Worm (Caenorhabditis elegans) whole organism, L4 larva: ENCODE measurements around the gene Y49E10.21.
A peak's percentile ranks its signal among the peaks of the same experiment; 100 is the strongest.

Source experiments
- F37D6.2 ChIP-seq: sonication (generic microtip); optimal IDR thresholded peaks from 2 replicates; lab custom pipeline; 2016; ENCODE audit warnings: mild to moderate bottlenecking, missing genetic modification characterization, missing compliant biosample characterization
- F49E8.2 ChIP-seq: sonication (generic microtip); optimal IDR thresholded peaks from 2 replicates; lab custom pipeline; 2016; ENCODE audit warnings: missing compliant biosample characterization, mild to moderate bottlenecking, missing genetic modification characterization, borderline replicate concordance
- T26A8.4 ChIP-seq: fragments of 200-800 bp; sonication (Bioruptor generic); IDR thresholded peaks from 2 replicates; pipeline ENCODE4 v1.3.6; 2022; ENCODE audit warnings: missing genetic modification characterization, missing compliant biosample characterization
- ZK337.2 ChIP-seq: fragments of 200-800 bp; sonication (Bioruptor generic); IDR thresholded peaks from 2 replicates; pipeline ENCODE4 v1.3.6; 2022; ENCODE audit warnings: missing genetic modification reagents, missing genetic modification characterization, missing compliant biosample characterization
- aha-1 ChIP-seq: fragments of 150-350 bp; peaks from one replicate; lab custom pipeline; 2014; ENCODE audit warnings: missing biosample characterization, missing genetic modification characterization
- arid-1 ChIP-seq: fragments of 200-800 bp; sonication (Bioruptor generic); conservative IDR thresholded peaks from 2 replicates; pipeline ENCODE4 v1.3.6; 2022; ENCODE audit warnings: missing genetic modification reagents, missing genetic modification characterization, missing compliant biosample characterization
- attf-4 ChIP-seq: sonication (generic microtip); optimal IDR thresholded peaks from 3 replicates; lab custom pipeline; 2017; ENCODE audit warnings: missing biosample characterization, missing genetic modification characterization
- ces-1 ChIP-seq: fragments of 150-350 bp; sonication (generic microtip); optimal IDR thresholded peaks from 4 replicates; lab custom pipeline; 2014; ENCODE audit warnings: missing biosample characterization, missing genetic modification reagents, missing genetic modification characterization
- daf-12 ChIP-seq: fragments of 150-350 bp; optimal IDR thresholded peaks from 2 replicates; lab custom pipeline; 2014; ENCODE audit warnings: missing biosample characterization, missing genetic modification reagents, missing genetic modification characterization
- dmd-6 ChIP-seq: fragments of 200-800 bp; sonication (Bioruptor generic); IDR thresholded peaks from 2 replicates; pipeline ENCODE4 v1.3.6; 2022; ENCODE audit warnings: missing genetic modification reagents, missing genetic modification characterization, missing compliant biosample characterization
- dmd-9 ChIP-seq: fragments of 200-800 bp; sonication (Bioruptor generic); IDR thresholded peaks from 2 replicates; pipeline ENCODE4 v1.3.6; 2022; ENCODE audit warnings: missing genetic modification reagents, missing genetic modification characterization, missing compliant biosample characterization
- dpl-1 ChIP-seq: fragments of 150-350 bp; optimal IDR thresholded peaks from 2 replicates; lab custom pipeline; 2014; ENCODE audit warnings: missing biosample characterization, missing genetic modification reagents, missing genetic modification characterization
- duxl-1 ChIP-seq: sonication (generic microtip); optimal IDR thresholded peaks from 2 replicates; lab custom pipeline; 2016; ENCODE audit warnings: mild to moderate bottlenecking, missing genetic modification characterization, moderate library complexity, missing compliant biosample characterization; ENCODE audit not compliant: poor library complexity
- dve-1 ChIP-seq: sonication (generic microtip); optimal IDR thresholded peaks from 2 replicates; lab custom pipeline; 2017; ENCODE audit warnings: antibody characterized with exemption, mild to moderate bottlenecking, missing genetic modification characterization, missing compliant biosample characterization; ENCODE audit not compliant: insufficient read depth
- hif-1 ChIP-seq, 2 experiments: sonication (generic microtip); optimal IDR thresholded peaks; 2 replicates each; lab custom pipeline; 2016 to 2017; ENCODE audit warnings: missing compliant biosample characterization in 2 of 2, missing genetic modification characterization in 2 of 2, missing genetic modification reagents in 2 of 2, missing genotype in 2 of 2, mild to moderate bottlenecking in 1 of 2
- hlh-11 ChIP-seq: fragments of 200-800 bp; sonication (Bioruptor generic); optimal IDR thresholded peaks from 2 replicates; lab custom pipeline; 2018; ENCODE audit warnings: mild to moderate bottlenecking, missing genetic modification characterization, missing compliant biosample characterization
- hlh-30 ChIP-seq: sonication (generic microtip); optimal IDR thresholded peaks from 2 replicates; lab custom pipeline; 2017; ENCODE audit warnings: antibody characterized with exemption, mild to moderate bottlenecking, missing genetic modification characterization, missing compliant biosample characterization; ENCODE audit not compliant: insufficient read depth
- hmg-1.1 ChIP-seq: fragments of 200-800 bp; sonication (Bioruptor generic); IDR thresholded peaks from 2 replicates; pipeline ENCODE4 v1.3.6; 2022; ENCODE audit warnings: missing genetic modification reagents, missing genetic modification characterization, missing compliant biosample characterization
- lim-7 ChIP-seq: fragments of 200-800 bp; sonication (Bioruptor generic); IDR thresholded peaks from 2 replicates; pipeline ENCODE4 v1.3.6; 2022; ENCODE audit warnings: missing genetic modification characterization, missing compliant biosample characterization
- lin-1 ChIP-seq: fragments of 200-800 bp; sonication (Bioruptor generic); IDR thresholded peaks from 2 replicates; pipeline ENCODE4 v1.3.6; 2022; ENCODE audit warnings: missing genetic modification reagents, missing genetic modification characterization, missing compliant biosample characterization
- lin-13 ChIP-seq: fragments of 150-350 bp; optimal IDR thresholded peaks from 2 replicates; lab custom pipeline; 2014; ENCODE audit warnings: missing biosample characterization, missing genetic modification reagents, missing genetic modification characterization
- lin-29 ChIP-seq: fragments of 200-800 bp; sonication (Bioruptor generic); IDR thresholded peaks from 2 replicates; pipeline ENCODE4 v1.3.6; 2022; ENCODE audit warnings: missing genetic modification reagents, missing genetic modification characterization, missing compliant biosample characterization
- lin-38 ChIP-seq: fragments of 200-800 bp; sonication (Bioruptor generic); IDR thresholded peaks from 2 replicates; pipeline ENCODE4 v1.3.6; 2022; ENCODE audit warnings: missing genetic modification reagents, missing genetic modification characterization, missing compliant biosample characterization
- lsy-2 ChIP-seq, 2 experiments: fragments of 150-350 bp in 1 of 2; sonication (generic microtip) in 1 of 2; optimal IDR thresholded peaks; 2 replicates each; lab custom pipeline; 2014 to 2017; ENCODE audit warnings: missing biosample characterization in 2 of 2, missing genetic modification characterization in 2 of 2
- mep-1 ChIP-seq: fragments of 150-350 bp; sonication (generic microtip); optimal IDR thresholded peaks from 3 replicates; lab custom pipeline; 2014; ENCODE audit warnings: missing biosample characterization, missing genetic modification characterization
- mes-2 ChIP-seq: sonication (generic microtip); optimal IDR thresholded peaks from 2 replicates; lab custom pipeline; 2016; ENCODE audit warnings: missing genotype, mild to moderate bottlenecking, missing genetic modification characterization, missing compliant biosample characterization; ENCODE audit not compliant: poor library complexity, severe bottlenecking
- mxl-2 ChIP-seq: fragments of 200-800 bp; sonication (Bioruptor generic); conservative IDR thresholded peaks from 2 replicates; pipeline ENCODE4 v1.3.6; 2022; ENCODE audit warnings: missing genetic modification reagents, missing genetic modification characterization, missing compliant biosample characterization
- nhr-102 ChIP-seq: sonication (generic microtip); optimal IDR thresholded peaks from 2 replicates; lab custom pipeline; 2016; ENCODE audit warnings: mild to moderate bottlenecking, missing genetic modification characterization, moderate library complexity, missing compliant biosample characterization
- nhr-111 ChIP-seq: fragments of 200-800 bp; sonication (Bioruptor generic); optimal IDR thresholded peaks from 2 replicates; lab custom pipeline; 2018; ENCODE audit warnings: mild to moderate bottlenecking, missing genetic modification characterization, missing compliant biosample characterization
- nhr-28 ChIP-seq: fragments of 150-350 bp; optimal IDR thresholded peaks from 2 replicates; lab custom pipeline; 2014; ENCODE audit warnings: missing biosample characterization, missing genetic modification characterization
- nhr-76 ChIP-seq: fragments of 150-350 bp; optimal IDR thresholded peaks from 2 replicates; lab custom pipeline; 2014; ENCODE audit warnings: missing biosample characterization, missing genetic modification characterization
- nhr-77 ChIP-seq: fragments of 150-350 bp; optimal IDR thresholded peaks from 2 replicates; lab custom pipeline; 2014; ENCODE audit warnings: missing biosample characterization, missing genetic modification characterization
- pha-4 ChIP-seq, 2 experiments: fragments of 150-350 bp in 1 of 2; fragments of 200-800 bp in 1 of 2; sonication (Bioruptor generic) in 1 of 2; IDR thresholded peaks in 1 of 2; optimal IDR thresholded peaks in 1 of 2; 2 replicates each; pipeline versions ENCODE4 v1.3.6 to Lab custom; 2014 to 2022; ENCODE audit warnings: missing genetic modification characterization in 2 of 2, missing genetic modification reagents in 2 of 2, missing biosample characterization in 1 of 2, missing compliant biosample characterization in 1 of 2
- pqm-1 ChIP-seq: sonication (generic microtip); optimal IDR thresholded peaks from 2 replicates; lab custom pipeline; 2017; ENCODE audit warnings: missing biosample characterization, missing genetic modification characterization
- set-16 ChIP-seq: fragments of 200-800 bp; sonication (Bioruptor generic); IDR thresholded peaks from 2 replicates; pipeline ENCODE4 v1.3.6; 2022; ENCODE audit warnings: missing genetic modification reagents, missing genetic modification characterization, missing compliant biosample characterization
- snpc-1.2 ChIP-seq: fragments of 200-800 bp; sonication (Bioruptor generic); IDR thresholded peaks from 2 replicates; pipeline ENCODE4 v1.3.6; 2022; ENCODE audit warnings: missing genetic modification reagents, missing genetic modification characterization, missing compliant biosample characterization
- spr-1 ChIP-seq: sonication (generic microtip); optimal IDR thresholded peaks from 2 replicates; lab custom pipeline; 2016; ENCODE audit warnings: mild to moderate bottlenecking, missing genetic modification characterization, missing compliant biosample characterization
- tra-1 ChIP-seq: fragments of 200-800 bp; sonication (Bioruptor generic); IDR thresholded peaks from 2 replicates; pipeline ENCODE4 v1.3.6; 2022; ENCODE audit warnings: missing genetic modification reagents, missing genetic modification characterization, missing compliant biosample characterization
- unc-130 ChIP-seq: sonication (generic microtip); optimal IDR thresholded peaks from 2 replicates; lab custom pipeline; 2016; ENCODE audit warnings: missing genetic modification reagents, missing genetic modification characterization, missing compliant biosample characterization
- unc-39 ChIP-seq: sonication (generic microtip); optimal IDR thresholded peaks from 2 replicates; lab custom pipeline; 2017; ENCODE audit warnings: missing biosample characterization, missing genetic modification characterization
- zfp-2 ChIP-seq: sonication (generic microtip); optimal IDR thresholded peaks from 2 replicates; lab custom pipeline; 2016; ENCODE audit warnings: mild to moderate bottlenecking, missing genetic modification characterization, missing compliant biosample characterization
- zip-2 ChIP-seq: fragments of 150-350 bp; optimal IDR thresholded peaks from 2 replicates; lab custom pipeline; 2014; ENCODE audit warnings: missing biosample characterization, missing genetic modification characterization
- ztf-7 ChIP-seq: fragments of 150-350 bp; optimal IDR thresholded peaks from 2 replicates; lab custom pipeline; 2014; ENCODE audit warnings: missing biosample characterization, missing genetic modification characterization

The Y49E10.21 gene

DNA sequence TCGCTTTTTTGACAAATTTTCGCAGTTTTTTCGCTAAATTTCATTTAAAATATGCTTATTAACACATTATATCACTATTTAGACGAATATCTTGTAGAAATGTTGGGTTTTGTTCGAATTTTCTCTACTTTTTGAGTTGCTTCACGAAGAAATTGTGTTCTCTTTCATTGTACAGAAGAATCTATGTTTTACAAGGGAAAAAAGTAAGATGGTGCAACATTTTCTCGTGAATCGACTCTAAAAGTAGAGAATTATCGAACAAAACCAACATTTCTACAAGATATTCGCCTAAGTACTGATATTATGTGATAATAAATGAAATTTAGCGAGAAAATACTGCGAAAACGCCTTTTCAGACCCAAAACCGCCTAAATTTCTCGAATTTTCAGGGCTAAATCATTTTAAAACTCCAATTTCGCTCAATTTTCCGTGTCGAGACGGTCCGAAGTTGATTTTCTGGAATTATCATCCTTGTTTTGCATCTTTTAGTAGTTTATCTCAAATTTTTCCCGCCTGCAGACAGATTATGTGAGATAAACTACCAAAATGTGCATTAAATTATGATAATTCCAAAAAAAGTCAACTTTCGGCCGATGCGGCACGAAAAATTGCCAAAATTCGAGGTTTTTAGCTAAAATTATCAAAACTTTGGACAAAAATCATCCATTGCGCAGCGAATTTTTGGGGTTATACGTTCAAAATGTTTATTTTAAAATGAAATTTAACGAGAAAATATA lies 29.7 kb upstream of the Y49E10.21 start:
- TF ChIP-seq nhr-76 (tag; lab: Kevin White, UChicago): no peak
- no peak for TF ChIP-seq T26A8.4
- TF ChIP-seq unc-39 (tag; lab: Kevin White, UChicago): no peak
- no peak for TF ChIP-seq ztf-7 (tag; lab: Kevin White, UChicago)
- TF ChIP-seq mep-1 (tag; lab: Kevin White, UChicago): peak; percentile 32
- TF ChIP-seq set-16: no peak
- no peak for TF ChIP-seq hmg-1.1 (GFP tag; lab: Robert Waterston, UW)
- no peak for TF ChIP-seq zip-2
- TF ChIP-seq spr-1 (tag; lab: Kevin White, UChicago): no peak
- TF ChIP-seq lin-29: no peak
- peak; percentile 72 for TF ChIP-seq aha-1 (tag; lab: Kevin White, UChicago)
- TF ChIP-seq attf-4: no peak
- no peak for TF ChIP-seq ces-1

DNA sequence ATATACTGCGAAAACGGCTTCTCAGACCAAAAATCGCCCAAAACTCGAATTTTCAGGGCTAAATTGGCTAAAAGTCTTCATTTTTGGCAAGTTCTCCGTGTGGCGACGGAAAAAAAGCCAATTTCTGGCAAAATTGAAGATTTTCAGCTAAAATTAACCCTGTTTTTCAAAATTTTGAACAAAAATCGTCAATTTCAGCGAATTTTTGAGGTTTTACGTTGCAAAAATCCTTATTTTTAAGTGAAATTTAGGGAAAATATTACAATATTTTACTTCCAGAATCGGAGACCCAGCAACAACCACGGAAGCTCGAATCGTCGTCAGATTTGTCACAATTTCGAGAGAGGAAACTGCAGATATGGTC lies 29.2 kb upstream of the Y49E10.21 start:
- TF ChIP-seq nhr-102 (no peak), aha-1 (tag; lab: Kevin White, UChicago) (peak; percentile 65)
- TF ChIP-seq, all 104 proteins: peak for 1

DNA sequence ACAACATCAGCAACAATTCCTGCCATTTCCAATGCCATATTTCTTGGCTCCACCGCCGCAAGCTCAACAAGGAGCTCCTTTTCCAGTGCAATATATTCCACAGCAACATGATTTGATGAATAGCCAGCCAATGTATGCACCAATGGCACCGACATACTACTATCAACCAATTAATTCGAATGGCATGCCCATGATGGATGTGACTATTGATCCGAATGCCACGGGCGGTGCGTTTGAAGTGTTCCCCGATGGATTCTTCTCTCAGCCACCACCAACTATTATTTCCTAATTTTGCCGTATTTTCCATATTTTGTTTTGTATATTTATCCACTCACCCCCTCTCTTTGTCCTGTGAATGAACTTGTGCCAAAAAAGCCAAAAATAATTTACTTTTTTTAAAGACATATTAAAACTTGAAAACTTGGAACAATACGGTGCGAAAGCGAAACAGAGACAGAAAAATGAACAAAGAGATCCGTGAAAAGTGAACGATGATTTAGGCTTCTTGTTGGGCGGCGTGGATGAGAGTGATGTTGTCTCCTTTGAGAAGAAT lies 28.5 kb upstream of the Y49E10.21 start:
- peak; percentile 46 for TF ChIP-seq lin-38 (GFP tag; lab: Robert Waterston, UW)
- no peak for TF ChIP-seq nhr-111
- TF ChIP-seq arid-1 (GFP tag; lab: Robert Waterston, UW): 0 out of 2 replicates have a peak, but pooled peaks have one; percentile 43
- peak; percentile 47; the same call in 1 of the 2 replicates for TF ChIP-seq snpc-1.2 (GFP tag; lab: Robert Waterston, UW)
- TF ChIP-seq lin-1 (GFP tag; lab: Robert Waterston, UW): 0 out of 2 replicates have a peak, but pooled peaks have one; percentile 42
- TF ChIP-seq F49E8.2 (tag; lab: Kevin White, UChicago): peak; percentile 51
- TF ChIP-seq duxl-1 (tag; lab: Kevin White, UChicago): no peak
- TF ChIP-seq aha-1 (tag; lab: Kevin White, UChicago): peak; percentile 14

DNA sequence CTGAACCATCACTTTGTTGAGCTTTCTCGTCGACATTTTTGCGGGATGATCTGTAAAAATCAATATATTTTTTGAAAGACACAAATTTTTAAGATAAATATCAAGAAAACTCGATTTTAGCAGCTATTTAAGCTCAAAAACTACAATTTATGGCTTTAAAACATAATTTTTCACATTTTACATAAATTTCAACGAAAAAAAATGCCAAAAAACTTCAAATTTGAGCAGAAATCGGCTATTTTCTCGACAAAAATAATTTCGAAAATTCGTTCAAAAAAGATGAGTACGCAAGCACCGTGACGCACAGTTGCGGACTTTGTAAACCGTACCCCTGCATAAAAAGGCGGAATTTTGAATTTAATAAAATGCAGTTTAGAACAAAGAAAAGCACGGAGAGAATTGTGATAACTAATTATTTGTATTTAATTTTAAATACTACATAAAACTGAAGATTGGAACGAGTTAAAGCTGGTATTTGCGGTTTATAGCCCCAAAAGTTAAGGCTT lies 27.8 kb upstream of the Y49E10.21 start, which contains the start of gene snr-6:
Gene snr-6 (minus strand): TSS at position 51 of the 506 bp plus-strand sequence.
- TF ChIP-seq hif-1 (tag; optimal IDR thresholded peaks at IDR 0.05; lab: Kevin White, UChicago): peak in 1 of 2 experiments; percentile 33
- TF ChIP-seq hlh-11: peak; percentile 6
- peak; percentile 41; the same call in 1 of the 2 replicates for TF ChIP-seq hmg-1.1 (GFP tag; lab: Robert Waterston, UW)
- TF ChIP-seq nhr-28 (tag; lab: Kevin White, UChicago): peak; percentile 17
- peak; percentile 10 for TF ChIP-seq F37D6.2
- TF ChIP-seq tra-1 (GFP tag; lab: Robert Waterston, UW): no peak
- TF ChIP-seq hlh-30 (tag; lab: Kevin White, UChicago): peak; percentile 59
- TF ChIP-seq lsy-2 (tag; optimal IDR thresholded peaks at IDR 0.05; lab: Kevin White, UChicago): peak; percentile 91 to 99
- no peak for TF ChIP-seq mxl-2 (GFP tag; lab: Robert Waterston, UW)
- TF ChIP-seq lin-38 (GFP tag; lab: Robert Waterston, UW): peak; percentile 65
- peak; percentile 97 for TF ChIP-seq dpl-1 (GFP tag; lab: Kevin White, UChicago)
- no peak for TF ChIP-seq daf-12 (tag; lab: Kevin White, UChicago)
- peak; percentile 60 for TF ChIP-seq nhr-77 (tag; lab: Kevin White, UChicago)
- TF ChIP-seq lin-13 (GFP tag; lab: Kevin White, UChicago): peak; percentile 33
- peak; percentile 84 for TF ChIP-seq mes-2 (tag; lab: Kevin White, UChicago)
- TF ChIP-seq zfp-2 (tag; lab: Kevin White, UChicago): no peak
- TF ChIP-seq lim-7: no peak
- TF ChIP-seq pha-4 (GFP tag; IDR thresholded peaks at IDR 0.05; lab: Robert Waterston, UW): 0 out of 2 replicates have a peak, but pooled peaks have one; percentile 15
- peak; percentile 15 for TF ChIP-seq pha-4 (tag; optimal IDR thresholded peaks at IDR 0.05; lab: Kevin White, UChicago)
- TF ChIP-seq dmd-6 (GFP tag; lab: Robert Waterston, UW): no peak
- TF ChIP-seq ZK337.2 (GFP tag; lab: Robert Waterston, UW): no peak
- TF ChIP-seq mep-1 (tag; lab: Kevin White, UChicago): peak; percentile 59
- TF ChIP-seq pqm-1 (tag; lab: Kevin White, UChicago): no peak
- peak; percentile 40 for TF ChIP-seq unc-130
- TF ChIP-seq dve-1 (tag; lab: Kevin White, UChicago): peak; percentile 22
- TF ChIP-seq dmd-9 (GFP tag; lab: Robert Waterston, UW): no peak
